Fruit fly (Drosophila melanogaster) whole organism, embryonic: ENCODE results near the gene pyd.

Experiments used
- B-H2 ChIP-seq: fragments of 200-800 bp; sonication (Bioruptor generic); optimal IDR thresholded peaks from 2 replicates; lab custom pipeline; 2018; ENCODE audit warnings: missing biosample characterization, mild to moderate bottlenecking, missing genetic modification characterization
- BEAF-32 ChIP-seq: fragments of 200-800 bp; sonication (Bioruptor generic); optimal IDR thresholded peaks from 3 replicates; lab custom pipeline; 2017; ENCODE audit warnings: missing biosample characterization, missing genetic modification characterization, mild to moderate bottlenecking, moderate library complexity, missing genetic modification reagents
- CG10209 ChIP-seq: fragments of 200-800 bp; sonication (Bioruptor generic); optimal IDR thresholded peaks from 3 replicates; lab custom pipeline; 2017; ENCODE audit warnings: missing biosample characterization, mild to moderate bottlenecking, missing genetic modification characterization, missing genetic modification reagents
- CG10462 ChIP-seq: fragments of 200-800 bp; sonication (Bioruptor generic); optimal IDR thresholded peaks from 2 replicates; lab custom pipeline; 2016; ENCODE audit warnings: missing biosample characterization, missing genetic modification characterization
- CG10543 ChIP-seq: fragments of 200-800 bp; sonication (Bioruptor generic); optimal IDR thresholded peaks from 3 replicates; lab custom pipeline; 2017; ENCODE audit warnings: missing biosample characterization, mild to moderate bottlenecking, missing genetic modification characterization, moderate library complexity
- CG12236 ChIP-seq: fragments of 200-800 bp; sonication (Bioruptor generic); optimal IDR thresholded peaks from 2 replicates; lab custom pipeline; 2016; ENCODE audit warnings: missing biosample characterization, missing genetic modification characterization
- CG1233 ChIP-seq: fragments of 200-800 bp; sonication (Bioruptor generic); optimal IDR thresholded peaks from 4 replicates; lab custom pipeline; 2018; ENCODE audit warnings: missing biosample characterization, mild to moderate bottlenecking, missing genetic modification characterization
- CG13123 ChIP-seq: fragments of 200-800 bp; sonication (Bioruptor generic); optimal IDR thresholded peaks from 2 replicates; lab custom pipeline; 2016; ENCODE audit warnings: missing biosample characterization, missing genetic modification characterization
- CG15011 ChIP-seq: fragments of 200-800 bp; sonication (Bioruptor generic); optimal IDR thresholded peaks from 3 replicates; lab custom pipeline; 2018; ENCODE audit warnings: missing biosample characterization, mild to moderate bottlenecking, missing genetic modification characterization
- CG16815 ChIP-seq: fragments of 200-800 bp; sonication (Bioruptor generic); optimal IDR thresholded peaks from 3 replicates; lab custom pipeline; 2017; ENCODE audit warnings: missing biosample characterization, mild to moderate bottlenecking, missing genetic modification characterization
- CG2202 ChIP-seq: fragments of 200-800 bp; sonication (Bioruptor generic); optimal IDR thresholded peaks from 2 replicates; lab custom pipeline; 2018; ENCODE audit warnings: missing biosample characterization, mild to moderate bottlenecking, missing genetic modification characterization
- CG4617 ChIP-seq: fragments of 200-800 bp; sonication (Bioruptor generic); optimal IDR thresholded peaks from 3 replicates; lab custom pipeline; 2016; ENCODE audit warnings: missing biosample characterization, missing genetic modification characterization, borderline replicate concordance
- CG4820 ChIP-seq: fragments of 200-800 bp; sonication (Bioruptor generic); optimal IDR thresholded peaks from 3 replicates; lab custom pipeline; 2016; ENCODE audit warnings: missing biosample characterization, missing genetic modification characterization
- CG6683 ChIP-seq: fragments of 200-800 bp; sonication (Bioruptor generic); optimal IDR thresholded peaks from 2 replicates; lab custom pipeline; 2017; ENCODE audit warnings: missing biosample characterization, mild to moderate bottlenecking, missing genetic modification characterization, missing genetic modification reagents
- CG6765 ChIP-seq: fragments of 200-800 bp; sonication (Bioruptor generic); optimal IDR thresholded peaks from 3 replicates; lab custom pipeline; 2017; ENCODE audit warnings: missing biosample characterization, mild to moderate bottlenecking, missing genetic modification characterization
- CG6813 ChIP-seq: fragments of 200-800 bp; sonication (Bioruptor generic); optimal IDR thresholded peaks from 2 replicates; lab custom pipeline; 2017; ENCODE audit warnings: missing biosample characterization, missing genetic modification characterization, mild to moderate bottlenecking, moderate library complexity, missing genetic modification reagents
- CG7987 ChIP-seq: fragments of 200-800 bp; sonication (Bioruptor generic); optimal IDR thresholded peaks from 2 replicates; lab custom pipeline; 2018; ENCODE audit warnings: missing biosample characterization, mild to moderate bottlenecking, missing genetic modification characterization, moderate library complexity
- CG9727 ChIP-seq: fragments of 200-800 bp; sonication (Bioruptor generic); optimal IDR thresholded peaks from 3 replicates; lab custom pipeline; 2017; ENCODE audit warnings: missing biosample characterization, mild to moderate bottlenecking, missing genetic modification characterization
- Camta ChIP-seq: fragments of 200-800 bp; sonication (Bioruptor generic); optimal IDR thresholded peaks from 2 replicates; lab custom pipeline; 2016; ENCODE audit warnings: missing biosample characterization, missing genetic modification characterization
- Dip3 ChIP-seq: fragments of 200-800 bp; sonication (Bioruptor generic); optimal IDR thresholded peaks from 3 replicates; lab custom pipeline; 2016; ENCODE audit warnings: missing biosample characterization, missing genetic modification characterization
- Eip74EF ChIP-seq, 2 experiments: fragments of 200-800 bp in 1 of 2; fragments of >200 bp in 1 of 2; sonication (Bioruptor generic) in 1 of 2; optimal IDR thresholded peaks; 2 replicates each; lab custom pipeline; 2017 to 2019; ENCODE audit warnings: missing biosample characterization in 2 of 2, missing genetic modification characterization in 2 of 2, mild to moderate bottlenecking in 1 of 2, moderate library complexity in 1 of 2
- Fer1 ChIP-seq: fragments of 200-800 bp; sonication (Bioruptor generic); optimal IDR thresholded peaks from 2 replicates; lab custom pipeline; 2017; ENCODE audit warnings: missing biosample characterization, mild to moderate bottlenecking, missing genetic modification characterization
- Fer2 ChIP-seq: fragments of 200-800 bp; sonication (Bioruptor generic); optimal IDR thresholded peaks from 2 replicates; lab custom pipeline; 2018; ENCODE audit warnings: missing biosample characterization, mild to moderate bottlenecking, missing genetic modification characterization, moderate library complexity
- HLHmδ ChIP-seq: fragments of 200-800 bp; sonication (Bioruptor generic); optimal IDR thresholded peaks from 2 replicates; lab custom pipeline; 2018; ENCODE audit warnings: missing biosample characterization, mild to moderate bottlenecking, missing genetic modification characterization, moderate library complexity
- Hsf ChIP-seq: fragments of 200-800 bp; sonication (Bioruptor generic); optimal IDR thresholded peaks from 3 replicates; lab custom pipeline; 2016; ENCODE audit warnings: missing biosample characterization, missing genetic modification characterization
- Max ChIP-seq: fragments of 200-800 bp; sonication (Bioruptor generic); optimal IDR thresholded peaks from 2 replicates; lab custom pipeline; 2016; ENCODE audit warnings: missing biosample characterization, mild to moderate bottlenecking, missing genetic modification characterization
- Neu2 ChIP-seq: fragments of 200-800 bp; sonication (Bioruptor generic); optimal IDR thresholded peaks from 3 replicates; lab custom pipeline; 2016; ENCODE audit warnings: missing biosample characterization, missing genetic modification characterization, borderline replicate concordance
- Rfx ChIP-seq: fragments of 200-800 bp; sonication (Bioruptor generic); IDR thresholded peaks from 2 replicates; pipeline ENCODE4 v1.3.6; 2022; ENCODE audit warnings: missing biosample characterization, missing genetic modification characterization
- Spps ChIP-seq: fragments of 200-800 bp; sonication (Bioruptor generic); optimal IDR thresholded peaks from 2 replicates; lab custom pipeline; 2018; ENCODE audit warnings: missing biosample characterization, mild to moderate bottlenecking, missing genetic modification characterization
- YL-1 ChIP-seq: fragments of 200-800 bp; sonication (Bioruptor generic); optimal IDR thresholded peaks from 3 replicates; lab custom pipeline; 2017; ENCODE audit warnings: missing biosample characterization, mild to moderate bottlenecking, missing genetic modification characterization
- bbx ChIP-seq: fragments of 200-800 bp; sonication (Bioruptor generic); IDR thresholded peaks from 2 replicates; pipeline ENCODE4 v1.3.6; 2022; ENCODE audit warnings: missing biosample characterization, missing genetic modification characterization; ENCODE audit not compliant: partially characterized antibody
- ci ChIP-seq: fragments of 200-800 bp; sonication (Bioruptor generic); IDR thresholded peaks from 3 replicates; pipeline ENCODE4 v1.3.6; 2022; ENCODE audit warnings: missing biosample characterization, missing genetic modification characterization
- crc ChIP-seq: fragments of 200-800 bp; sonication (Bioruptor generic); optimal IDR thresholded peaks from 2 replicates; lab custom pipeline; 2016; ENCODE audit warnings: missing biosample characterization, missing genetic modification characterization
- eve ChIP-seq, 2 experiments: fragments of >200 bp; optimal IDR thresholded peaks; 2 replicates each; lab custom pipeline; 2017; ENCODE audit warnings: missing biosample characterization in 2 of 2, missing genetic modification characterization in 2 of 2
- fd3F ChIP-seq: fragments of 200-800 bp; sonication (Bioruptor generic); optimal IDR thresholded peaks from 2 replicates; lab custom pipeline; 2018; ENCODE audit warnings: missing biosample characterization, mild to moderate bottlenecking, missing genetic modification characterization, moderate library complexity
- grn ChIP-seq: fragments of 200-800 bp; sonication (Bioruptor generic); optimal IDR thresholded peaks from 3 replicates; lab custom pipeline; 2017; ENCODE audit warnings: missing biosample characterization, missing genetic modification characterization
- gro ChIP-seq: fragments of 200-800 bp; sonication (Bioruptor generic); optimal IDR thresholded peaks from 2 replicates; lab custom pipeline; 2016; ENCODE audit warnings: missing biosample characterization, missing genetic modification characterization
- gsb ChIP-seq: fragments of 200-800 bp; sonication (Bioruptor generic); IDR thresholded peaks from 2 replicates; pipeline ENCODE4 v1.3.6; 2022; ENCODE audit warnings: missing biosample characterization, missing genetic modification characterization
- her ChIP-seq: fragments of 200-800 bp; sonication (Bioruptor generic); optimal IDR thresholded peaks from 2 replicates; lab custom pipeline; 2016; ENCODE audit warnings: missing biosample characterization, missing genetic modification characterization
- hth ChIP-seq: fragments of >200 bp; optimal IDR thresholded peaks from 2 replicates; lab custom pipeline; 2017; ENCODE audit warnings: inconsistent platforms
- nmo ChIP-seq: fragments of 200-800 bp; sonication (Bioruptor generic); optimal IDR thresholded peaks from 2 replicates; lab custom pipeline; 2018; ENCODE audit warnings: missing biosample characterization, mild to moderate bottlenecking, missing genetic modification characterization, moderate library complexity
- pfk ChIP-seq: fragments of 200-800 bp; sonication (Bioruptor generic); optimal IDR thresholded peaks from 2 replicates; lab custom pipeline; 2018; ENCODE audit warnings: missing biosample characterization, mild to moderate bottlenecking, missing genetic modification characterization, moderate library complexity
- prd ChIP-seq, 3 experiments: fragments of >200 bp in 2 of 3; fragments of 200-800 bp in 1 of 3; sonication (Bioruptor generic) in 1 of 3; optimal IDR thresholded peaks in 2 of 3; IDR thresholded peaks in 1 of 3; 2 replicates in 2 of 3; 3 replicates in 1 of 3; pipeline versions ENCODE4 v1.3.6 to Lab custom; 2017 to 2022; ENCODE audit warnings: missing biosample characterization in 1 of 3, missing genetic modification characterization in 1 of 3
- pros ChIP-seq: fragments of 200-800 bp; sonication (Bioruptor generic); optimal IDR thresholded peaks from 3 replicates; lab custom pipeline; 2019; ENCODE audit warnings: missing biosample characterization, mild to moderate bottlenecking, missing genetic modification characterization, moderate library complexity
- ro ChIP-seq: fragments of 200-800 bp; sonication (Bioruptor generic); IDR thresholded peaks from 2 replicates; pipeline ENCODE4 v1.3.6; 2022; ENCODE audit warnings: missing biosample characterization, missing genetic modification characterization
- sens ChIP-seq: fragments of 200-800 bp; sonication (Bioruptor generic); peaks from one replicate; lab custom pipeline; 2016; ENCODE audit warnings: missing biosample characterization, missing genetic modification characterization
- tin ChIP-seq: fragments of 200-800 bp; sonication (Bioruptor generic); optimal IDR thresholded peaks from 3 replicates; lab custom pipeline; 2016; ENCODE audit warnings: missing biosample characterization, missing genetic modification characterization
- vvl ChIP-seq: fragments of 200-800 bp; sonication (Bioruptor generic); IDR thresholded peaks from 2 replicates; pipeline ENCODE4 v1.3.6; 2022; ENCODE audit warnings: missing biosample characterization, missing genetic modification characterization
- wek ChIP-seq: fragments of 200-800 bp; sonication (Bioruptor generic); optimal IDR thresholded peaks from 3 replicates; lab custom pipeline; 2018; ENCODE audit warnings: missing biosample characterization, mild to moderate bottlenecking, missing genetic modification characterization, moderate library complexity
- zfh1 ChIP-seq: fragments of 200-800 bp; sonication (Bioruptor generic); IDR thresholded peaks from 3 replicates; pipeline ENCODE4 v1.3.6; 2022; ENCODE audit warnings: missing biosample characterization, missing genetic modification characterization

Gene pyd

dm6 chr3R:8944866-8945265 lies 13.2 kb upstream of the pyd start, which contains the start of gene CG11964 (continued):
- TF ChIP-seq her (GFP tag; lab: Kevin White, UChicago): peak; percentile 54
- peak; percentile 52 for TF ChIP-seq Camta (GFP tag; lab: Kevin White, UChicago)
- no peak for TF ChIP-seq HLHmδ (GFP tag; lab: Kevin White, UChicago)
- no peak for TF ChIP-seq wek (GFP tag; lab: Kevin White, UChicago)
- TF ChIP-seq Dip3 (GFP tag; lab: Kevin White, UChicago): peak; percentile 70
- peak; percentile 68 for TF ChIP-seq Hsf
- no peak for TF ChIP-seq CG1233
- TF ChIP-seq Spps: no peak
- no peak for TF ChIP-seq eve (GFP tag; optimal IDR thresholded peaks at IDR 0.05; lab: Kevin White, UChicago)
- TF ChIP-seq gro: peak; percentile 82
- TF ChIP-seq grn (GFP tag; lab: Kevin White, UChicago): no peak
- TF ChIP-seq CG6683 (GFP tag; lab: Kevin White, UChicago): no peak
- TF ChIP-seq gsb (GFP tag; lab: Robert Waterston, UW): no peak
- TF ChIP-seq Rfx (GFP tag; lab: Robert Waterston, UW): peak; percentile 80
- TF ChIP-seq fd3F (GFP tag; lab: Kevin White, UChicago): peak; percentile 21
- TF ChIP-seq CG16815 (GFP tag; lab: Kevin White, UChicago): no peak
- TF ChIP-seq bbx: peak; percentile 100
- TF ChIP-seq crc (GFP tag; lab: Kevin White, UChicago): no peak
- TF ChIP-seq Max (GFP tag; lab: Kevin White, UChicago): peak; percentile 78
- TF ChIP-seq CG12236 (GFP tag; lab: Kevin White, UChicago): no peak
- peak; percentile 87 for TF ChIP-seq sens
- no peak for TF ChIP-seq CG10462 (GFP tag; lab: Kevin White, UChicago)
- TF ChIP-seq CG2202: no peak
- no peak for TF ChIP-seq CG10543
- peak; percentile 36 for TF ChIP-seq CG4820
- TF ChIP-seq BEAF-32 (GFP tag; lab: Kevin White, UChicago): peak; percentile 99
- TF ChIP-seq hth (lab: Kevin White, UChicago): no peak
- TF ChIP-seq CG7987 (GFP tag; lab: Kevin White, UChicago): peak; percentile 46
- TF ChIP-seq CG4617: peak; percentile 89
- no peak for TF ChIP-seq prd (optimal IDR thresholded peaks at IDR 0.05; lab: Kevin White, UChicago)
- TF ChIP-seq prd (GFP tag; IDR thresholded peaks at IDR 0.05; lab: Robert Waterston, UW): peak; percentile 43; the same call in 2 of the 3 replicates
- TF ChIP-seq ro (GFP tag; lab: Robert Waterston, UW): no peak
- TF ChIP-seq CG6813 (GFP tag; lab: Kevin White, UChicago): no peak
- peak; percentile 55 for TF ChIP-seq YL-1 (GFP tag; lab: Kevin White, UChicago)
- TF ChIP-seq Fer1 (GFP tag; lab: Kevin White, UChicago): peak; percentile 48
- no peak for TF ChIP-seq Eip74EF (GFP tag; optimal IDR thresholded peaks at IDR 0.05; lab: Kevin White, UChicago)
- no peak for TF ChIP-seq CG15011
- TF ChIP-seq zfh1 (GFP tag; lab: Robert Waterston, UW): peak; percentile 36; the same call in 1 of the 3 replicates
- TF ChIP-seq Fer2: no peak
- TF ChIP-seq CG10209 (GFP tag; lab: Kevin White, UChicago): peak; percentile 36
- no peak for TF ChIP-seq pfk (GFP tag; lab: Kevin White, UChicago)
- no peak for TF ChIP-seq CG9727 (GFP tag; lab: Kevin White, UChicago)
- TF ChIP-seq ci: peak; percentile 64; the same call in 2 of the 3 replicates
- TF ChIP-seq tin: peak; percentile 67
- TF ChIP-seq pros (GFP tag; lab: Kevin White, UChicago): no peak
- TF ChIP-seq vvl (GFP tag; lab: Robert Waterston, UW): peak; percentile 76
- peak; percentile 63 for TF ChIP-seq B-H2 (GFP tag; lab: Kevin White, UChicago)
- TF ChIP-seq nmo: peak; percentile 69
- TF ChIP-seq CG6765 (GFP tag; lab: Kevin White, UChicago): no peak
- peak; percentile 52 for TF ChIP-seq CG13123 (GFP tag; lab: Kevin White, UChicago)
- TF ChIP-seq Neu2 (GFP tag; lab: Kevin White, UChicago): peak; percentile 32
